Fruit fly (Drosophila melanogaster) whole organism, embryonic: ENCODE measurements around the gene p115.

Source experiments
- Atf-2 ChIP-seq: fragments of 200-800 bp; sonication (Bioruptor generic); optimal IDR thresholded peaks from 2 replicates; lab custom pipeline; 2016; ENCODE audit warnings: missing biosample characterization, missing genetic modification characterization
- B-H2 ChIP-seq: fragments of 200-800 bp; sonication (Bioruptor generic); optimal IDR thresholded peaks from 2 replicates; lab custom pipeline; 2018; ENCODE audit warnings: missing biosample characterization, mild to moderate bottlenecking, missing genetic modification characterization
- BEAF-32 ChIP-seq: fragments of 200-800 bp; sonication (Bioruptor generic); optimal IDR thresholded peaks from 3 replicates; lab custom pipeline; 2017; ENCODE audit warnings: missing biosample characterization, missing genetic modification characterization, mild to moderate bottlenecking, moderate library complexity, missing genetic modification reagents
- CG10209 ChIP-seq: fragments of 200-800 bp; sonication (Bioruptor generic); optimal IDR thresholded peaks from 3 replicates; lab custom pipeline; 2017; ENCODE audit warnings: missing biosample characterization, mild to moderate bottlenecking, missing genetic modification characterization, missing genetic modification reagents
- CG11456 ChIP-seq: fragments of 200-800 bp; sonication (Bioruptor generic); IDR thresholded peaks from 3 replicates; pipeline ENCODE4 v1.3.6; 2022; ENCODE audit warnings: missing biosample characterization, missing genetic modification characterization
- CG11560 ChIP-seq: fragments of 200-800 bp; sonication (Bioruptor generic); IDR thresholded peaks from 3 replicates; pipeline ENCODE4 v1.3.6; 2022; ENCODE audit warnings: missing biosample characterization, missing genetic modification characterization
- CG11723 ChIP-seq: fragments of 200-800 bp; sonication (Bioruptor generic); optimal IDR thresholded peaks from 2 replicates; lab custom pipeline; 2017; ENCODE audit warnings: missing biosample characterization, mild to moderate bottlenecking, missing genetic modification characterization
- CG12071 ChIP-seq: fragments of 200-800 bp; sonication (Bioruptor generic); optimal IDR thresholded peaks from 3 replicates; lab custom pipeline; 2018; ENCODE audit warnings: missing biosample characterization, mild to moderate bottlenecking, missing genetic modification characterization
- CG12659 ChIP-seq: fragments of 200-800 bp; sonication (Bioruptor generic); optimal IDR thresholded peaks from 3 replicates; lab custom pipeline; 2017; ENCODE audit warnings: mild to moderate bottlenecking, missing biosample characterization, missing genetic modification reagents, missing genetic modification characterization
- CG13424 ChIP-seq: fragments of 200-800 bp; sonication (Bioruptor generic); optimal IDR thresholded peaks from 2 replicates; lab custom pipeline; 2019; ENCODE audit warnings: missing biosample characterization, mild to moderate bottlenecking, missing genetic modification characterization, moderate library complexity
- CG14860 ChIP-seq: fragments of 200-800 bp; sonication (Bioruptor generic); IDR thresholded peaks from 3 replicates; pipeline ENCODE4 v1.3.6; 2022; ENCODE audit warnings: missing biosample characterization, missing genetic modification characterization; ENCODE audit not compliant: partially characterized antibody
- CG15073 ChIP-seq: fragments of 200-800 bp; sonication (Bioruptor generic); optimal IDR thresholded peaks from 2 replicates; lab custom pipeline; 2016; ENCODE audit warnings: missing biosample characterization, missing genetic modification characterization
- CG15601 ChIP-seq: fragments of 200-800 bp; sonication (Bioruptor generic); optimal IDR thresholded peaks from 3 replicates; lab custom pipeline; 2019; ENCODE audit warnings: missing biosample characterization, mild to moderate bottlenecking, missing genetic modification characterization, moderate library complexity
- CG1603 ChIP-seq: fragments of 200-800 bp; sonication (Bioruptor generic); optimal IDR thresholded peaks from 2 replicates; lab custom pipeline; 2019; ENCODE audit warnings: missing biosample characterization, mild to moderate bottlenecking, missing genetic modification characterization, moderate library complexity
- CG1792 ChIP-seq: fragments of 200-800 bp; sonication (Bioruptor generic); optimal IDR thresholded peaks from 2 replicates; lab custom pipeline; 2016; ENCODE audit warnings: missing biosample characterization, missing genetic modification characterization
- CG3838 ChIP-seq: fragments of 200-800 bp; sonication (Bioruptor generic); optimal IDR thresholded peaks from 3 replicates; lab custom pipeline; 2016; ENCODE audit warnings: missing biosample characterization, missing genetic modification characterization
- CG42726 ChIP-seq: fragments of 200-800 bp; sonication (Bioruptor generic); IDR thresholded peaks from 2 replicates; pipeline ENCODE4 v1.3.6; 2022; ENCODE audit warnings: missing biosample characterization, missing genetic modification characterization; ENCODE audit not compliant: partially characterized antibody
- CG4424 ChIP-seq: fragments of 200-800 bp; sonication (Bioruptor generic); optimal IDR thresholded peaks from 3 replicates; lab custom pipeline; 2016; ENCODE audit warnings: missing biosample characterization, missing genetic modification characterization
- CG5245 ChIP-seq: fragments of 200-800 bp; sonication (Bioruptor generic); optimal IDR thresholded peaks from 3 replicates; lab custom pipeline; 2016; ENCODE audit warnings: missing biosample characterization, missing genetic modification characterization
- CG6254 ChIP-seq: fragments of 200-800 bp; sonication (Bioruptor generic); optimal IDR thresholded peaks from 3 replicates; lab custom pipeline; 2017; ENCODE audit warnings: mild to moderate bottlenecking, missing biosample characterization, missing genetic modification reagents, missing genetic modification characterization
- CG7839 ChIP-seq: fragments of 200-800 bp; sonication (Bioruptor generic); optimal IDR thresholded peaks from 3 replicates; lab custom pipeline; 2018; ENCODE audit warnings: missing biosample characterization, mild to moderate bottlenecking, missing genetic modification characterization, moderate library complexity
- CG9817 ChIP-seq: fragments of 200-800 bp; sonication (Bioruptor generic); optimal IDR thresholded peaks from 2 replicates; lab custom pipeline; 2018; ENCODE audit warnings: missing biosample characterization, mild to moderate bottlenecking, missing genetic modification characterization, moderate library complexity
- CkIIα-i1 ChIP-seq: fragments of 200-800 bp; sonication (Bioruptor generic); IDR thresholded peaks from 2 replicates; pipeline ENCODE4 v1.3.6; 2022; ENCODE audit warnings: missing biosample characterization, missing genetic modification characterization
- D19B ChIP-seq: fragments of 200-800 bp; sonication (Bioruptor generic); optimal IDR thresholded peaks from 2 replicates; lab custom pipeline; 2017; ENCODE audit warnings: missing biosample characterization, mild to moderate bottlenecking, missing genetic modification characterization
- Dek ChIP-seq: fragments of 200-800 bp; sonication (Bioruptor generic); optimal IDR thresholded peaks from 3 replicates; lab custom pipeline; 2019; ENCODE audit warnings: missing biosample characterization, mild to moderate bottlenecking, missing genetic modification characterization, moderate library complexity
- Dfd ChIP-seq, 2 experiments: fragments of >200 bp; optimal IDR thresholded peaks; 2 replicates each; lab custom pipeline; 2017; ENCODE audit warnings: missing biosample characterization in 2 of 2, missing genetic modification characterization in 2 of 2
- Dip2 ChIP-seq: fragments of 200-800 bp; sonication (Bioruptor generic); IDR thresholded peaks from 2 replicates; pipeline ENCODE4 v1.3.6; 2022; ENCODE audit warnings: missing biosample characterization, missing genetic modification characterization
- Lpt ChIP-seq: fragments of >200 bp; optimal IDR thresholded peaks from 2 replicates; lab custom pipeline; 2018; ENCODE audit warnings: missing biosample characterization, missing genetic modification characterization
- Myb ChIP-seq: fragments of 200-800 bp; sonication (Bioruptor generic); optimal IDR thresholded peaks from 2 replicates; lab custom pipeline; 2016; ENCODE audit warnings: missing biosample characterization, missing genetic modification characterization
- Ravus ChIP-seq: fragments of 200-800 bp; sonication (Bioruptor generic); IDR thresholded peaks from 2 replicates; pipeline ENCODE4 v1.3.6; 2022; ENCODE audit warnings: missing biosample characterization, missing genetic modification characterization
- Stat92E ChIP-seq, 3 experiments: fragments of >200 bp in 2 of 3; fragments of 200-800 bp in 1 of 3; sonication (Bioruptor generic) in 1 of 3; optimal IDR thresholded peaks; 2 replicates each; lab custom pipeline; 2017 to 2019; ENCODE audit warnings: missing biosample characterization in 3 of 3, missing genetic modification characterization in 3 of 3, mild to moderate bottlenecking in 1 of 3, moderate library complexity in 1 of 3
- Taf1 ChIP-seq: fragments of 200-800 bp; sonication (Bioruptor generic); IDR thresholded peaks from 2 replicates; pipeline ENCODE4 v1.3.6; 2022; ENCODE audit warnings: missing biosample characterization, missing genetic modification characterization
- abd-A ChIP-seq: fragments of 200-800 bp; sonication (Bioruptor generic); optimal IDR thresholded peaks from 3 replicates; lab custom pipeline; 2019; ENCODE audit warnings: missing biosample characterization, mild to moderate bottlenecking, missing genetic modification characterization, moderate library complexity
- amos ChIP-seq: fragments of 200-800 bp; sonication (Bioruptor generic); IDR thresholded peaks from 2 replicates; pipeline ENCODE4 v1.3.6; 2022; ENCODE audit warnings: missing biosample characterization, missing genetic modification characterization; ENCODE audit not compliant: partially characterized antibody
- ara ChIP-seq: fragments of 200-800 bp; sonication (Bioruptor generic); IDR thresholded peaks from 2 replicates; pipeline ENCODE4 v1.3.6; 2022; ENCODE audit warnings: missing biosample characterization, missing genetic modification characterization
- bigmax ChIP-seq: fragments of 200-800 bp; sonication (Bioruptor generic); optimal IDR thresholded peaks from 2 replicates; lab custom pipeline; 2018; ENCODE audit warnings: missing biosample characterization, mild to moderate bottlenecking, missing genetic modification characterization
- croc ChIP-seq: fragments of 200-800 bp; sonication (Bioruptor generic); conservative IDR thresholded peaks from 3 replicates; pipeline ENCODE4 v1.3.6; 2022; ENCODE audit warnings: missing biosample characterization, missing genetic modification characterization
- cwo ChIP-seq: fragments of 200-800 bp; sonication (Bioruptor generic); optimal IDR thresholded peaks from 3 replicates; lab custom pipeline; 2017; ENCODE audit warnings: missing biosample characterization, missing genetic modification characterization, mild to moderate bottlenecking, moderate library complexity, missing genetic modification reagents
- disco-r ChIP-seq: fragments of 200-800 bp; sonication (Bioruptor generic); optimal IDR thresholded peaks from 2 replicates; lab custom pipeline; 2016; ENCODE audit warnings: missing biosample characterization, missing genetic modification characterization
- eve ChIP-seq, 2 experiments: fragments of >200 bp; optimal IDR thresholded peaks; 2 replicates each; lab custom pipeline; 2017; ENCODE audit warnings: missing biosample characterization in 2 of 2, missing genetic modification characterization in 2 of 2
- gsb-n ChIP-seq: fragments of 200-800 bp; sonication (Bioruptor generic); optimal IDR thresholded peaks from 3 replicates; lab custom pipeline; 2018; ENCODE audit warnings: missing biosample characterization, mild to moderate bottlenecking, missing genetic modification characterization
- nmo ChIP-seq: fragments of 200-800 bp; sonication (Bioruptor generic); optimal IDR thresholded peaks from 2 replicates; lab custom pipeline; 2018; ENCODE audit warnings: missing biosample characterization, mild to moderate bottlenecking, missing genetic modification characterization, moderate library complexity
- sob ChIP-seq: fragments of 200-800 bp; sonication (Bioruptor generic); IDR thresholded peaks from 2 replicates; pipeline ENCODE4 v1.3.6; 2022; ENCODE audit warnings: missing biosample characterization, missing genetic modification characterization
- sr ChIP-seq: fragments of 200-800 bp; sonication (Bioruptor generic); IDR thresholded peaks from 3 replicates; pipeline ENCODE4 v1.3.6; 2022; ENCODE audit warnings: missing biosample characterization, missing genetic modification characterization
- tgo ChIP-seq: fragments of 200-800 bp; sonication (Bioruptor generic); IDR thresholded peaks from 3 replicates; pipeline ENCODE4 v1.3.6; 2022; ENCODE audit warnings: missing biosample characterization, missing genetic modification characterization
- unc-4 ChIP-seq: fragments of 200-800 bp; sonication (Bioruptor generic); IDR thresholded peaks from 2 replicates; pipeline ENCODE4 v1.3.6; 2022; ENCODE audit warnings: missing biosample characterization, missing genetic modification characterization; ENCODE audit not compliant: partially characterized antibody
- z ChIP-seq: fragments of 200-800 bp; sonication (Bioruptor generic); IDR thresholded peaks from 3 replicates; pipeline ENCODE4 v1.3.6; 2022; ENCODE audit warnings: missing biosample characterization, missing genetic modification characterization
- zfh1 ChIP-seq: fragments of 200-800 bp; sonication (Bioruptor generic); IDR thresholded peaks from 3 replicates; pipeline ENCODE4 v1.3.6; 2022; ENCODE audit warnings: missing biosample characterization, missing genetic modification characterization

Gene p115

dm6 chrX:7908239-7909068 lies 14.6 kb downstream of the p115 start, which contains the start of the genes dpr14 and spidey (continued):
- peak; percentile 84 for TF ChIP-seq CG15601 (tag; lab: Kevin White, UChicago)
- peak; percentile 36 for TF ChIP-seq bigmax (GFP tag; lab: Kevin White, UChicago)
- peak; percentile 22; the same call in 1 of the 2 replicates for TF ChIP-seq amos (GFP tag; lab: Robert Waterston, UW)
- peak; percentile 89 for TF ChIP-seq CG10209 (GFP tag; lab: Kevin White, UChicago)
- TF ChIP-seq CG9817 (tag; lab: Kevin White, UChicago), result peak; percentile 91
- TF ChIP-seq Lpt (GFP tag; lab: Kevin White, UChicago), result no peak
- peak; percentile 50 for TF ChIP-seq BEAF-32 (GFP tag; lab: Kevin White, UChicago)
- TF ChIP-seq Dip2, result 0 out of 2 replicates have a peak, but pooled peaks have one; percentile 31
- TF ChIP-seq CG11456 (GFP tag; lab: Robert Waterston, UW), result peak; percentile 90
- peak; percentile 92 for TF ChIP-seq CG13424 (tag; lab: Kevin White, UChicago)
- peak; percentile 74 for TF ChIP-seq CG5245 (GFP tag; lab: Kevin White, UChicago)
- no peak for TF ChIP-seq z (GFP tag; lab: Robert Waterston, UW)
- peak; percentile 80 for TF ChIP-seq D19B (GFP tag; lab: Kevin White, UChicago)
- peak; percentile 92 for TF ChIP-seq abd-A (tag; lab: Kevin White, UChicago)
- TF ChIP-seq Ravus (GFP tag; lab: Robert Waterston, UW), result peak; percentile 67
- TF ChIP-seq Stat92E (GFP tag; optimal IDR thresholded peaks at IDR 0.05; lab: Kevin White, UChicago), result no peak
- TF ChIP-seq Atf-2 (GFP tag; lab: Kevin White, UChicago), result peak; percentile 83
- peak; percentile 75 for TF ChIP-seq croc (GFP tag; lab: Robert Waterston, UW)
- peak; percentile 94 for TF ChIP-seq CG7839 (tag; lab: Kevin White, UChicago)
- TF ChIP-seq CG11560 (tag; lab: Robert Waterston, UW), result peak; percentile 79; the same call in 2 of the 3 replicates
- TF ChIP-seq sr, result peak; percentile 51; the same call in 1 of the 3 replicates
- TF ChIP-seq CG42726 (GFP tag; lab: Robert Waterston, UW), result no peak
- TF ChIP-seq CG4424 (GFP tag; lab: Kevin White, UChicago), result peak; percentile 86
- no peak for TF ChIP-seq eve (GFP tag; optimal IDR thresholded peaks at IDR 0.05; lab: Kevin White, UChicago)
- TF ChIP-seq nmo (GFP tag; lab: Kevin White, UChicago), result peak; percentile 93
- peak; percentile 80 for TF ChIP-seq CG11723 (GFP tag; lab: Kevin White, UChicago)
- TF ChIP-seq ara (GFP tag; lab: Robert Waterston, UW), result peak; percentile 77
- peak; percentile 36; the same call in 1 of the 2 replicates for TF ChIP-seq CkIIα-i1 (GFP tag; lab: Robert Waterston, UW)
- TF ChIP-seq tgo (GFP tag; lab: Robert Waterston, UW), result peak; percentile 93
- TF ChIP-seq B-H2 (GFP tag; lab: Kevin White, UChicago), result peak; percentile 90
- peak; percentile 92 for TF ChIP-seq CG12659 (GFP tag; lab: Kevin White, UChicago)
- peak; percentile 75 for TF ChIP-seq Myb (GFP tag; lab: Kevin White, UChicago)
- TF ChIP-seq CG1792 (GFP tag; lab: Kevin White, UChicago), result peak; percentile 90
- peak; percentile 90 for TF ChIP-seq Dek (tag; lab: Kevin White, UChicago)
- TF ChIP-seq Taf1 (GFP tag; lab: Robert Waterston, UW), result peak; percentile 89
- TF ChIP-seq CG14860 (GFP tag; lab: Robert Waterston, UW), result no peak
- TF ChIP-seq disco-r (GFP tag; lab: Kevin White, UChicago), result peak; percentile 71
- TF ChIP-seq CG15073 (GFP tag; lab: Kevin White, UChicago), result peak; percentile 59
- TF ChIP-seq gsb-n (tag; lab: Kevin White, UChicago), result peak; percentile 87
- TF ChIP-seq Dfd (GFP tag; optimal IDR thresholded peaks at IDR 0.05; lab: Kevin White, UChicago), result no peak
- TF ChIP-seq CG12071 (GFP tag; lab: Kevin White, UChicago), result peak; percentile 92
- TF ChIP-seq sob (GFP tag; lab: Robert Waterston, UW), result peak; percentile 92
- TF ChIP-seq CG3838 (GFP tag; lab: Kevin White, UChicago), result peak; percentile 62
- peak; percentile 92 for TF ChIP-seq CG1603 (tag; lab: Kevin White, UChicago)
- peak; percentile 87 for TF ChIP-seq zfh1 (GFP tag; lab: Robert Waterston, UW)
- peak; percentile 42 for TF ChIP-seq unc-4 (GFP tag; lab: Robert Waterston, UW)
- peak; percentile 79 for TF ChIP-seq CG6254 (GFP tag; lab: Kevin White, UChicago)
- peak; percentile 87 for TF ChIP-seq cwo (GFP tag; lab: Kevin White, UChicago)
